Fruit fly (Drosophila melanogaster) whole organism, embryonic: ENCODE results near the gene ph-p.

Experiments used
- ATbp ChIP-seq: fragments of 200-800 bp; sonication (Bioruptor generic); optimal IDR thresholded peaks from 2 replicates; lab custom pipeline; 2017; ENCODE audit warnings: missing biosample characterization, mild to moderate bottlenecking, missing genetic modification characterization, missing genetic modification reagents
- BEAF-32 ChIP-seq: fragments of 200-800 bp; sonication (Bioruptor generic); optimal IDR thresholded peaks from 3 replicates; lab custom pipeline; 2017; ENCODE audit warnings: missing biosample characterization, missing genetic modification characterization, mild to moderate bottlenecking, moderate library complexity, missing genetic modification reagents
- Bdp1 ChIP-seq: fragments of 200-800 bp; sonication (Bioruptor generic); optimal IDR thresholded peaks from 3 replicates; lab custom pipeline; 2016; ENCODE audit warnings: missing biosample characterization, missing genetic modification characterization
- Bgb ChIP-seq: fragments of 200-800 bp; sonication (Bioruptor generic); IDR thresholded peaks from 2 replicates; pipeline ENCODE4 v1.3.6; 2022; ENCODE audit warnings: missing biosample characterization, missing genetic modification characterization; ENCODE audit not compliant: partially characterized antibody
- BtbVII ChIP-seq: fragments of 200-800 bp; sonication (Bioruptor generic); optimal IDR thresholded peaks from 3 replicates; lab custom pipeline; 2017; ENCODE audit warnings: missing biosample characterization, mild to moderate bottlenecking, missing genetic modification characterization
- CG10366 ChIP-seq: fragments of 200-800 bp; sonication (Bioruptor generic); IDR thresholded peaks from 2 replicates; pipeline ENCODE4 v1.3.6; 2022; ENCODE audit warnings: missing biosample characterization, missing genetic modification characterization
- CG11247 ChIP-seq: fragments of 200-800 bp; sonication (Bioruptor generic); IDR thresholded peaks from 2 replicates; pipeline ENCODE4 v1.3.6; 2022; ENCODE audit warnings: missing biosample characterization, missing genetic modification characterization
- CG12659 ChIP-seq: fragments of 200-800 bp; sonication (Bioruptor generic); optimal IDR thresholded peaks from 3 replicates; lab custom pipeline; 2017; ENCODE audit warnings: mild to moderate bottlenecking, missing biosample characterization, missing genetic modification reagents, missing genetic modification characterization
- CG14014 ChIP-seq: fragments of 200-800 bp; sonication (Bioruptor generic); IDR thresholded peaks from 2 replicates; pipeline ENCODE4 v1.3.6; 2022; ENCODE audit warnings: missing biosample characterization, missing genetic modification characterization
- CG15514 ChIP-seq: fragments of 200-800 bp; sonication (Bioruptor generic); optimal IDR thresholded peaks from 3 replicates; lab custom pipeline; 2017; ENCODE audit warnings: missing biosample characterization, missing genetic modification characterization, mild to moderate bottlenecking, moderate library complexity, missing genetic modification reagents
- CG17186 ChIP-seq: fragments of 200-800 bp; sonication (Bioruptor generic); optimal IDR thresholded peaks from 3 replicates; lab custom pipeline; 2017; ENCODE audit warnings: missing biosample characterization, missing genetic modification reagents, missing genetic modification characterization
- CG17328 ChIP-seq: fragments of 200-800 bp; sonication (Bioruptor generic); IDR thresholded peaks from 2 replicates; pipeline ENCODE4 v1.3.6; 2022; ENCODE audit warnings: missing biosample characterization, missing genetic modification characterization
- CG2120 ChIP-seq: fragments of 200-800 bp; sonication (Bioruptor generic); optimal IDR thresholded peaks from 3 replicates; lab custom pipeline; 2016; ENCODE audit warnings: missing biosample characterization, missing genetic modification characterization
- CG2889 ChIP-seq: fragments of 200-800 bp; sonication (Bioruptor generic); IDR thresholded peaks from 3 replicates; pipeline ENCODE4 v1.3.6; 2022; ENCODE audit warnings: missing biosample characterization, missing genetic modification characterization
- CG3163 ChIP-seq: fragments of 200-800 bp; sonication (Bioruptor generic); optimal IDR thresholded peaks from 3 replicates; lab custom pipeline; 2016; ENCODE audit warnings: missing biosample characterization, missing genetic modification characterization
- CG4282 ChIP-seq: fragments of 200-800 bp; sonication (Bioruptor generic); optimal IDR thresholded peaks from 2 replicates; lab custom pipeline; 2016; ENCODE audit warnings: missing biosample characterization, missing genetic modification characterization
- CG4360 ChIP-seq: fragments of 200-800 bp; sonication (Bioruptor generic); IDR thresholded peaks from 2 replicates; pipeline ENCODE4 v1.3.6; 2022; ENCODE audit warnings: missing biosample characterization, missing genetic modification characterization
- CG8944 ChIP-seq: fragments of 200-800 bp; sonication (Bioruptor generic); optimal IDR thresholded peaks from 3 replicates; lab custom pipeline; 2016; ENCODE audit warnings: missing biosample characterization, missing genetic modification characterization
- CG9215 ChIP-seq: fragments of 200-800 bp; sonication (Bioruptor generic); IDR thresholded peaks from 2 replicates; pipeline ENCODE4 v1.3.6; 2022; ENCODE audit warnings: missing biosample characterization, missing genetic modification characterization
- Dek ChIP-seq: fragments of 200-800 bp; sonication (Bioruptor generic); optimal IDR thresholded peaks from 3 replicates; lab custom pipeline; 2019; ENCODE audit warnings: missing biosample characterization, mild to moderate bottlenecking, missing genetic modification characterization, moderate library complexity
- Ets97D ChIP-seq: fragments of 200-800 bp; sonication (Bioruptor generic); optimal IDR thresholded peaks from 3 replicates; lab custom pipeline; 2016; ENCODE audit warnings: missing biosample characterization, missing genetic modification characterization
- Fer3 ChIP-seq: fragments of 200-800 bp; sonication (Bioruptor generic); optimal IDR thresholded peaks from 2 replicates; lab custom pipeline; 2018; ENCODE audit warnings: missing biosample characterization, mild to moderate bottlenecking, missing genetic modification characterization, moderate library complexity
- H2.0 ChIP-seq: fragments of 200-800 bp; sonication (Bioruptor generic); IDR thresholded peaks from 2 replicates; pipeline ENCODE4 v1.3.6; 2022; ENCODE audit warnings: missing biosample characterization, missing genetic modification characterization
- HmgD ChIP-seq: fragments of 200-800 bp; sonication (Bioruptor generic); optimal IDR thresholded peaks from 3 replicates; lab custom pipeline; 2016; ENCODE audit warnings: missing biosample characterization, missing genetic modification characterization
- Hr78 ChIP-seq, 2 experiments: fragments of 200-800 bp in 1 of 2; fragments of >200 bp in 1 of 2; sonication (Bioruptor generic) in 1 of 2; optimal IDR thresholded peaks; 2 replicates each; lab custom pipeline; 2017 to 2019; ENCODE audit warnings: missing biosample characterization in 2 of 2, missing genetic modification characterization in 2 of 2, mild to moderate bottlenecking in 1 of 2, moderate library complexity in 1 of 2
- Hsf ChIP-seq: fragments of 200-800 bp; sonication (Bioruptor generic); optimal IDR thresholded peaks from 3 replicates; lab custom pipeline; 2016; ENCODE audit warnings: missing biosample characterization, missing genetic modification characterization
- Meics ChIP-seq: fragments of 200-800 bp; sonication (Bioruptor generic); optimal IDR thresholded peaks from 2 replicates; lab custom pipeline; 2017; ENCODE audit warnings: missing biosample characterization, mild to moderate bottlenecking, missing genetic modification characterization
- Mes4 ChIP-seq: fragments of 200-800 bp; sonication (Bioruptor generic); optimal IDR thresholded peaks from 2 replicates; lab custom pipeline; 2016; ENCODE audit warnings: missing biosample characterization, missing genetic modification characterization
- PHDP ChIP-seq: fragments of 200-800 bp; sonication (Bioruptor generic); optimal IDR thresholded peaks from 3 replicates; lab custom pipeline; 2018; ENCODE audit warnings: missing biosample characterization, mild to moderate bottlenecking, missing genetic modification characterization, moderate library complexity
- Ptx1 ChIP-seq: fragments of 200-800 bp; sonication (Bioruptor generic); IDR thresholded peaks from 2 replicates; pipeline ENCODE4 v1.3.6; 2022; ENCODE audit warnings: missing biosample characterization, missing genetic modification characterization
- Ravus ChIP-seq: fragments of 200-800 bp; sonication (Bioruptor generic); IDR thresholded peaks from 2 replicates; pipeline ENCODE4 v1.3.6; 2022; ENCODE audit warnings: missing biosample characterization, missing genetic modification characterization
- Rfx ChIP-seq: fragments of 200-800 bp; sonication (Bioruptor generic); IDR thresholded peaks from 2 replicates; pipeline ENCODE4 v1.3.6; 2022; ENCODE audit warnings: missing biosample characterization, missing genetic modification characterization
- Rx ChIP-seq: fragments of 200-800 bp; sonication (Bioruptor generic); IDR thresholded peaks from 2 replicates; pipeline ENCODE4 v1.3.6; 2022; ENCODE audit warnings: missing biosample characterization, missing genetic modification characterization
- Spps ChIP-seq: fragments of 200-800 bp; sonication (Bioruptor generic); optimal IDR thresholded peaks from 2 replicates; lab custom pipeline; 2018; ENCODE audit warnings: missing biosample characterization, mild to moderate bottlenecking, missing genetic modification characterization
- al ChIP-seq: fragments of 200-800 bp; sonication (Bioruptor generic); IDR thresholded peaks from 2 replicates; pipeline ENCODE4 v1.3.6; 2022; ENCODE audit warnings: missing biosample characterization, missing genetic modification characterization
- crp ChIP-seq, 2 experiments: fragments of 200-800 bp; sonication (Bioruptor generic); optimal IDR thresholded peaks; 2 replicates in 1 of 2; 3 replicates in 1 of 2; lab custom pipeline; 2017; ENCODE audit warnings: missing biosample characterization in 2 of 2, missing genetic modification characterization in 2 of 2, mild to moderate bottlenecking in 1 of 2, moderate library complexity in 1 of 2
- dpn ChIP-seq, 2 experiments: fragments of 200-800 bp; sonication (Bioruptor generic); optimal IDR thresholded peaks; 3 replicates each; lab custom pipeline; 2016; ENCODE audit warnings: missing biosample characterization in 2 of 2, missing genetic modification characterization in 2 of 2
- dysf ChIP-seq: fragments of 200-800 bp; sonication (Bioruptor generic); IDR thresholded peaks from 3 replicates; pipeline ENCODE4 v1.3.6; 2022; ENCODE audit warnings: missing biosample characterization, missing genetic modification characterization
- exex ChIP-seq: fragments of 200-800 bp; sonication (Bioruptor generic); optimal IDR thresholded peaks from 4 replicates; lab custom pipeline; 2018; ENCODE audit warnings: missing biosample characterization, mild to moderate bottlenecking, missing genetic modification characterization, moderate library complexity
- gcm2 ChIP-seq: fragments of 200-800 bp; sonication (Bioruptor generic); optimal IDR thresholded peaks from 2 replicates; lab custom pipeline; 2016; ENCODE audit warnings: missing biosample characterization, missing genetic modification characterization
- grau ChIP-seq: fragments of 200-800 bp; optimal IDR thresholded peaks from 3 replicates; lab custom pipeline; 2019; ENCODE audit warnings: missing biosample characterization, mild to moderate bottlenecking, missing genetic modification characterization, moderate library complexity
- ken ChIP-seq: fragments of 200-800 bp; sonication (Bioruptor generic); IDR thresholded peaks from 3 replicates; pipeline ENCODE4 v1.3.6; 2022; ENCODE audit warnings: missing biosample characterization, missing genetic modification characterization
- lab ChIP-seq: fragments of 200-800 bp; sonication (Bioruptor generic); optimal IDR thresholded peaks from 3 replicates; lab custom pipeline; 2017; ENCODE audit warnings: missing biosample characterization, missing genetic modification characterization, mild to moderate bottlenecking, moderate library complexity, missing genetic modification reagents
- lmd ChIP-seq: fragments of 200-800 bp; sonication (Bioruptor generic); IDR thresholded peaks from 2 replicates; pipeline ENCODE4 v1.3.6; 2022; ENCODE audit warnings: missing biosample characterization, missing genetic modification characterization
- nom ChIP-seq: fragments of 200-800 bp; sonication (Bioruptor generic); optimal IDR thresholded peaks from 2 replicates; lab custom pipeline; 2017; ENCODE audit warnings: missing biosample characterization, missing genetic modification characterization, mild to moderate bottlenecking, moderate library complexity, missing genetic modification reagents
- pfk ChIP-seq: fragments of 200-800 bp; sonication (Bioruptor generic); optimal IDR thresholded peaks from 2 replicates; lab custom pipeline; 2018; ENCODE audit warnings: missing biosample characterization, mild to moderate bottlenecking, missing genetic modification characterization, moderate library complexity
- repo ChIP-seq: fragments of 200-800 bp; sonication (Bioruptor generic); optimal IDR thresholded peaks from 2 replicates; lab custom pipeline; 2016; ENCODE audit warnings: missing biosample characterization, missing genetic modification characterization
- sna ChIP-seq: fragments of 200-800 bp; sonication (Bioruptor generic); IDR thresholded peaks from 2 replicates; pipeline ENCODE4 v1.3.6; 2022; ENCODE audit warnings: missing biosample characterization, missing genetic modification characterization; ENCODE audit not compliant: partially characterized antibody
- sug ChIP-seq: fragments of 200-800 bp; optimal IDR thresholded peaks from 2 replicates; lab custom pipeline; 2019; ENCODE audit warnings: missing biosample characterization, mild to moderate bottlenecking, missing genetic modification characterization, moderate library complexity

The ph-p gene

dm6 chrX:2161020-2161419, 22.8 kb upstream of the ph-p start (continued):
- TF ChIP-seq CG14014 (GFP tag; lab: Robert Waterston, UW) = peak; percentile 30; the same call in 1 of the 2 replicates
- peak; percentile 23 for TF ChIP-seq BtbVII
- TF ChIP-seq Fer3 (tag; lab: Kevin White, UChicago) = peak; percentile 23
- TF ChIP-seq lab (GFP tag; lab: Kevin White, UChicago) = peak; percentile 60
- peak; percentile 8 for TF ChIP-seq grau (tag; lab: Kevin White, UChicago)
- no peak for TF ChIP-seq ATbp (GFP tag; lab: Kevin White, UChicago)
- peak; percentile 82 for TF ChIP-seq sug (tag; lab: Kevin White, UChicago)
- peak; percentile 39 for TF ChIP-seq Meics (GFP tag; lab: Kevin White, UChicago)
- peak; percentile 55 for TF ChIP-seq CG2120 (GFP tag; lab: Kevin White, UChicago)
- peak; percentile 27; the same call in 1 of the 2 replicates for TF ChIP-seq lmd (GFP tag; lab: Robert Waterston, UW)
- TF ChIP-seq BEAF-32 = no peak

dm6 chrX:2158668-2159163, 20.5 kb upstream of the ph-p start, which contains the start of gene wapl:
TSS of gene wapl (minus strand) at chrX:2158983.
- no peak for TF ChIP-seq exex
- TF ChIP-seq sna (GFP tag; lab: Robert Waterston, UW) = peak; percentile 91
- TF ChIP-seq Hr78 (GFP tag; optimal IDR thresholded peaks at IDR 0.05; lab: Kevin White, UChicago) = no peak
- TF ChIP-seq dysf (GFP tag; lab: Robert Waterston, UW) = no peak
- peak; percentile 48 for TF ChIP-seq gcm2 (GFP tag; lab: Kevin White, UChicago)
- TF ChIP-seq Mes4 (GFP tag; lab: Kevin White, UChicago) = no peak
- TF ChIP-seq CG4360 (GFP tag; lab: Robert Waterston, UW) = peak; percentile 76
- no peak for TF ChIP-seq CG8944 (GFP tag; lab: Kevin White, UChicago)
- TF ChIP-seq HmgD = peak; percentile 76
- TF ChIP-seq CG9215 (GFP tag; lab: Robert Waterston, UW) = no peak
- TF ChIP-seq H2.0 = no peak
- no peak for TF ChIP-seq Bdp1
- TF ChIP-seq CG10366 (GFP tag; lab: Robert Waterston, UW) = no peak
- TF ChIP-seq pfk = no peak
- peak; percentile 61 for TF ChIP-seq CG12659 (GFP tag; lab: Kevin White, UChicago)
- TF ChIP-seq dpn (GFP tag; optimal IDR thresholded peaks at IDR 0.05; lab: Kevin White, UChicago) = peak; percentile 30
- TF ChIP-seq Spps (tag; lab: Kevin White, UChicago) = no peak
- TF ChIP-seq Rfx = peak; percentile 71
- TF ChIP-seq CG4282 (GFP tag; lab: Kevin White, UChicago) = no peak
- no peak for TF ChIP-seq CG11247 (GFP tag; lab: Robert Waterston, UW)
- peak; percentile 16 for TF ChIP-seq nom (GFP tag; lab: Kevin White, UChicago)
- no peak for TF ChIP-seq Dek (tag; lab: Kevin White, UChicago)
- TF ChIP-seq PHDP = no peak
- peak; percentile 97 for TF ChIP-seq Bgb
- no peak for TF ChIP-seq ken (GFP tag; lab: Robert Waterston, UW)
- no peak for TF ChIP-seq Ravus (GFP tag; lab: Robert Waterston, UW)
- TF ChIP-seq CG17328 (GFP tag; lab: Robert Waterston, UW) = no peak
- no peak for TF ChIP-seq Rx (GFP tag; lab: Robert Waterston, UW)
- peak in 1 of 2 experiments; percentile 40 for TF ChIP-seq crp (GFP tag; optimal IDR thresholded peaks at IDR 0.05; lab: Kevin White, UChicago)
- TF ChIP-seq Ets97D (GFP tag; lab: Kevin White, UChicago) = peak; percentile 63
- TF ChIP-seq Ptx1 (GFP tag; lab: Robert Waterston, UW) = 0 out of 2 replicates have a peak, but pooled peaks have one; percentile 10
- TF ChIP-seq al = no peak
- TF ChIP-seq CG2889 = no peak
- peak; percentile 6 for TF ChIP-seq CG3163 (GFP tag; lab: Kevin White, UChicago)
- TF ChIP-seq repo = peak; percentile 45
- no peak for TF ChIP-seq Hsf (GFP tag; lab: Kevin White, UChicago)
- peak; percentile 83 for TF ChIP-seq CG15514 (GFP tag; lab: Kevin White, UChicago)
- peak; percentile 94 for TF ChIP-seq CG17186
